Worm (Caenorhabditis elegans) whole organism, L4/young adult: ENCODE measurements around the gene ZK686.5.

Experiments
- W03F9.2 ChIP-seq: fragments of 150-350 bp; optimal IDR thresholded peaks from 2 replicates; lab custom pipeline; 2014; ENCODE audit warnings: missing biosample characterization, missing genetic modification characterization
- him-1 ChIP-seq: sonication (generic microtip); optimal IDR thresholded peaks from 2 replicates; lab custom pipeline; 2016; ENCODE audit warnings: missing genotype, missing genetic modification reagents, missing genetic modification characterization, missing compliant biosample characterization

DNA sequence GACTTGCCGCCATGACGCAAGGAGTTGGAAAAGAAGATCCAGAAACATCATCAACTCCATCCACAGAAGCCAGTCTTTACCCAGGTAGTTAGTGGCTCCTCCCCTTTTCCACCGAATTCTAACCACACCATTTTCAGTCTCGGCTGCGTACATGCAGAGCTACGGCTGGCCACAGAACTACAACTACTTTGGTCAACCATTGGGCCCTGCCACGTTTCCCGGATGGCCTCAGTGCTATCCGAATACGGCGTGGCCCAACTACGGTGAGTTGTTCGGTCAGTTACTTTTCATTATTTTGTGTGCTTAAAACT lies 47.7 kb upstream of the ZK686.5 start:
- TF ChIP-seq W03F9.2 (tag; lab: Kevin White, UChicago) (no peak), him-1 (tag; lab: Kevin White, UChicago) (no peak)
